Fruit fly (Drosophila melanogaster) whole organism, embryonic: ENCODE measurements around the gene CG13403.

Source experiments
- Adf1 ChIP-seq: fragments of 200-800 bp; sonication (Bioruptor generic); IDR thresholded peaks from 2 replicates; pipeline ENCODE4 v1.3.6; 2022; ENCODE audit warnings: missing biosample characterization, missing genetic modification characterization
- Bteb2 ChIP-seq: fragments of 200-800 bp; sonication (Bioruptor generic); optimal IDR thresholded peaks from 2 replicates; lab custom pipeline; 2016; ENCODE audit warnings: missing biosample characterization, missing genetic modification characterization
- CG10209 ChIP-seq: fragments of 200-800 bp; sonication (Bioruptor generic); optimal IDR thresholded peaks from 3 replicates; lab custom pipeline; 2017; ENCODE audit warnings: missing biosample characterization, mild to moderate bottlenecking, missing genetic modification characterization, missing genetic modification reagents
- CG1024 ChIP-seq: fragments of 200-800 bp; sonication (Bioruptor generic); IDR thresholded peaks from 2 replicates; pipeline ENCODE4 v1.3.6; 2022; ENCODE audit warnings: missing biosample characterization, missing genetic modification characterization
- CG10543 ChIP-seq: fragments of 200-800 bp; sonication (Bioruptor generic); optimal IDR thresholded peaks from 3 replicates; lab custom pipeline; 2017; ENCODE audit warnings: missing biosample characterization, mild to moderate bottlenecking, missing genetic modification characterization, moderate library complexity
- CG13894 ChIP-seq: fragments of 200-800 bp; sonication (Bioruptor generic); optimal IDR thresholded peaks from 3 replicates; lab custom pipeline; 2018; ENCODE audit warnings: missing biosample characterization, mild to moderate bottlenecking, missing genetic modification characterization, moderate library complexity
- CG14050 ChIP-seq: fragments of 200-800 bp; sonication (Bioruptor generic); IDR thresholded peaks from 3 replicates; pipeline ENCODE4 v1.3.6; 2022; ENCODE audit warnings: missing biosample characterization, missing genetic modification characterization
- CG15011 ChIP-seq: fragments of 200-800 bp; sonication (Bioruptor generic); optimal IDR thresholded peaks from 3 replicates; lab custom pipeline; 2018; ENCODE audit warnings: missing biosample characterization, mild to moderate bottlenecking, missing genetic modification characterization
- CG15073 ChIP-seq: fragments of 200-800 bp; sonication (Bioruptor generic); optimal IDR thresholded peaks from 2 replicates; lab custom pipeline; 2016; ENCODE audit warnings: missing biosample characterization, missing genetic modification characterization
- CG16813 ChIP-seq: fragments of 200-800 bp; sonication (Bioruptor generic); IDR thresholded peaks from 3 replicates; pipeline ENCODE4 v1.3.6; 2022; ENCODE audit warnings: missing biosample characterization, missing genetic modification characterization; ENCODE audit not compliant: partially characterized antibody
- CG17385 ChIP-seq: fragments of 200-800 bp; sonication (Bioruptor generic); optimal IDR thresholded peaks from 3 replicates; lab custom pipeline; 2018; ENCODE audit warnings: missing biosample characterization, mild to moderate bottlenecking, missing genetic modification characterization
- CG30431 ChIP-seq: fragments of 200-800 bp; sonication (Bioruptor generic); optimal IDR thresholded peaks from 2 replicates; lab custom pipeline; 2017; ENCODE audit warnings: missing biosample characterization, missing genetic modification characterization
- CG31365 ChIP-seq: fragments of 200-800 bp; sonication (Bioruptor generic); optimal IDR thresholded peaks from 2 replicates; lab custom pipeline; 2018; ENCODE audit warnings: missing biosample characterization, mild to moderate bottlenecking, missing genetic modification characterization
- CG34422 ChIP-seq: fragments of 200-800 bp; sonication (Bioruptor generic); IDR thresholded peaks from 3 replicates; pipeline ENCODE4 v1.3.6; 2022; ENCODE audit warnings: missing biosample characterization, missing genetic modification characterization
- CG6689 ChIP-seq: fragments of 200-800 bp; sonication (Bioruptor generic); IDR thresholded peaks from 2 replicates; pipeline ENCODE4 v1.3.6; 2022; ENCODE audit warnings: missing biosample characterization, missing genetic modification characterization
- CG7556 ChIP-seq: fragments of 200-800 bp; sonication (Bioruptor generic); optimal IDR thresholded peaks from 2 replicates; lab custom pipeline; 2017; ENCODE audit warnings: missing biosample characterization, mild to moderate bottlenecking, missing genetic modification characterization
- CG9437 ChIP-seq: fragments of 200-800 bp; sonication (Bioruptor generic); optimal IDR thresholded peaks from 2 replicates; lab custom pipeline; 2018; ENCODE audit warnings: missing biosample characterization, mild to moderate bottlenecking, missing genetic modification characterization
- CG9727 ChIP-seq: fragments of 200-800 bp; sonication (Bioruptor generic); optimal IDR thresholded peaks from 3 replicates; lab custom pipeline; 2017; ENCODE audit warnings: missing biosample characterization, mild to moderate bottlenecking, missing genetic modification characterization
- CoRest ChIP-seq: fragments of 200-800 bp; sonication (Bioruptor generic); optimal IDR thresholded peaks from 3 replicates; lab custom pipeline; 2018; ENCODE audit warnings: missing biosample characterization, mild to moderate bottlenecking, missing genetic modification characterization, moderate library complexity
- D ChIP-seq, 2 experiments: fragments of 200-800 bp in 1 of 2; fragments of >200 bp in 1 of 2; sonication (Bioruptor generic) in 1 of 2; optimal IDR thresholded peaks; 2 replicates in 1 of 2; 3 replicates in 1 of 2; lab custom pipeline; 2017; ENCODE audit warnings: mild to moderate bottlenecking in 1 of 2, missing biosample characterization in 1 of 2, missing genetic modification characterization in 1 of 2, missing genetic modification reagents in 1 of 2
- Hsf ChIP-seq: fragments of 200-800 bp; sonication (Bioruptor generic); optimal IDR thresholded peaks from 3 replicates; lab custom pipeline; 2016; ENCODE audit warnings: missing biosample characterization, missing genetic modification characterization
- Kr ChIP-seq: fragments of 200-800 bp; sonication (Bioruptor generic); optimal IDR thresholded peaks from 2 replicates; lab custom pipeline; 2017; ENCODE audit warnings: missing biosample characterization, mild to moderate bottlenecking, missing genetic modification characterization
- Mad ChIP-seq: fragments of 200-800 bp; sonication (Bioruptor generic); optimal IDR thresholded peaks from 2 replicates; lab custom pipeline; 2016; ENCODE audit warnings: missing biosample characterization, missing genetic modification characterization
- Meics ChIP-seq: fragments of 200-800 bp; sonication (Bioruptor generic); optimal IDR thresholded peaks from 2 replicates; lab custom pipeline; 2017; ENCODE audit warnings: missing biosample characterization, mild to moderate bottlenecking, missing genetic modification characterization
- Rx ChIP-seq: fragments of 200-800 bp; sonication (Bioruptor generic); IDR thresholded peaks from 2 replicates; pipeline ENCODE4 v1.3.6; 2022; ENCODE audit warnings: missing biosample characterization, missing genetic modification characterization
- Tbp ChIP-seq: fragments of >200 bp; optimal IDR thresholded peaks from 2 replicates; lab custom pipeline; 2018; ENCODE audit warnings: missing biosample characterization, missing genetic modification characterization
- aop ChIP-seq: fragments of 200-800 bp; sonication (Bioruptor generic); IDR thresholded peaks from 2 replicates; pipeline ENCODE4 v1.3.6; 2022; ENCODE audit warnings: missing biosample characterization, missing genetic modification characterization
- br ChIP-seq: fragments of >200 bp; optimal IDR thresholded peaks from 2 replicates; lab custom pipeline; 2017
- disco-r ChIP-seq: fragments of 200-800 bp; sonication (Bioruptor generic); optimal IDR thresholded peaks from 2 replicates; lab custom pipeline; 2016; ENCODE audit warnings: missing biosample characterization, missing genetic modification characterization
- emc ChIP-seq: fragments of 200-800 bp; sonication (Bioruptor generic); optimal IDR thresholded peaks from 2 replicates; lab custom pipeline; 2016; ENCODE audit warnings: missing biosample characterization, missing genetic modification characterization
- eve ChIP-seq, 2 experiments: fragments of >200 bp; optimal IDR thresholded peaks; 2 replicates each; lab custom pipeline; 2017; ENCODE audit warnings: missing biosample characterization in 2 of 2, missing genetic modification characterization in 2 of 2
- eyg ChIP-seq: fragments of 200-800 bp; sonication (Bioruptor generic); optimal IDR thresholded peaks from 3 replicates; lab custom pipeline; 2016; ENCODE audit warnings: missing biosample characterization, missing genetic modification characterization
- fu2 ChIP-seq: fragments of 200-800 bp; sonication (Bioruptor generic); optimal IDR thresholded peaks from 2 replicates; lab custom pipeline; 2016; ENCODE audit warnings: missing biosample characterization, missing genetic modification characterization
- jigr1 ChIP-seq: fragments of 200-800 bp; sonication (Bioruptor generic); IDR thresholded peaks from 3 replicates; pipeline ENCODE4 v1.3.6; 2022; ENCODE audit warnings: missing biosample characterization, missing genetic modification characterization
- jing ChIP-seq: fragments of 200-800 bp; sonication (Bioruptor generic); optimal IDR thresholded peaks from 2 replicates; lab custom pipeline; 2018; ENCODE audit warnings: missing biosample characterization, mild to moderate bottlenecking, missing genetic modification characterization
- maf-S ChIP-seq: fragments of 200-800 bp; sonication (Bioruptor generic); optimal IDR thresholded peaks from 2 replicates; lab custom pipeline; 2016; ENCODE audit warnings: missing biosample characterization, missing genetic modification characterization
- oc ChIP-seq: fragments of 200-800 bp; sonication (Bioruptor generic); optimal IDR thresholded peaks from 2 replicates; lab custom pipeline; 2018; ENCODE audit warnings: missing biosample characterization, mild to moderate bottlenecking, missing genetic modification characterization, moderate library complexity
- prd ChIP-seq, 3 experiments: fragments of >200 bp in 2 of 3; fragments of 200-800 bp in 1 of 3; sonication (Bioruptor generic) in 1 of 3; optimal IDR thresholded peaks in 2 of 3; IDR thresholded peaks in 1 of 3; 2 replicates in 2 of 3; 3 replicates in 1 of 3; pipeline versions ENCODE4 v1.3.6 to Lab custom; 2017 to 2022; ENCODE audit warnings: missing biosample characterization in 1 of 3, missing genetic modification characterization in 1 of 3
- ranshi ChIP-seq: fragments of 200-800 bp; sonication (Bioruptor generic); IDR thresholded peaks from 2 replicates; pipeline ENCODE4 v1.3.6; 2022; ENCODE audit warnings: missing biosample characterization, missing genetic modification characterization
- sc ChIP-seq, 3 experiments: fragments of >200 bp in 2 of 3; fragments of 200-800 bp in 1 of 3; sonication (Bioruptor generic) in 1 of 3; optimal IDR thresholded peaks; 2 replicates in 2 of 3; 3 replicates in 1 of 3; lab custom pipeline; 2017; ENCODE audit warnings: mild to moderate bottlenecking in 1 of 3, missing biosample characterization in 1 of 3, missing genetic modification characterization in 1 of 3, missing genetic modification reagents in 1 of 3
- shn ChIP-seq: fragments of 200-800 bp; sonication (Bioruptor generic); optimal IDR thresholded peaks from 3 replicates; lab custom pipeline; 2016; ENCODE audit warnings: missing biosample characterization, missing genetic modification characterization
- sima ChIP-seq: fragments of 200-800 bp; sonication (Bioruptor generic); optimal IDR thresholded peaks from 2 replicates; lab custom pipeline; 2016; ENCODE audit warnings: missing biosample characterization, missing genetic modification characterization
- sisA ChIP-seq: fragments of 200-800 bp; sonication (Bioruptor generic); IDR thresholded peaks from 2 replicates; pipeline ENCODE4 v1.3.6; 2022; ENCODE audit warnings: missing biosample characterization, missing genetic modification characterization
- sr ChIP-seq: fragments of 200-800 bp; sonication (Bioruptor generic); IDR thresholded peaks from 3 replicates; pipeline ENCODE4 v1.3.6; 2022; ENCODE audit warnings: missing biosample characterization, missing genetic modification characterization
- tll ChIP-seq, 2 experiments: fragments of 200-800 bp in 1 of 2; fragments of >200 bp in 1 of 2; sonication (Bioruptor generic) in 1 of 2; optimal IDR thresholded peaks; 2 replicates each; lab custom pipeline; 2017 to 2019; ENCODE audit warnings: missing biosample characterization in 2 of 2, missing genetic modification characterization in 2 of 2, mild to moderate bottlenecking in 1 of 2, moderate library complexity in 1 of 2
- tna ChIP-seq: fragments of 200-800 bp; sonication (Bioruptor generic); IDR thresholded peaks from 2 replicates; pipeline ENCODE4 v1.3.6; 2022; ENCODE audit warnings: missing biosample characterization, missing genetic modification characterization; ENCODE audit not compliant: partially characterized antibody
- vfl ChIP-seq: fragments of 200-800 bp; sonication (Bioruptor generic); optimal IDR thresholded peaks from 2 replicates; lab custom pipeline; 2016; ENCODE audit warnings: missing biosample characterization, missing genetic modification characterization
- zfh2 ChIP-seq: fragments of 200-800 bp; sonication (Bioruptor generic); optimal IDR thresholded peaks from 2 replicates; lab custom pipeline; 2016; ENCODE audit warnings: missing biosample characterization, missing genetic modification characterization

The CG13403 gene

DNA sequence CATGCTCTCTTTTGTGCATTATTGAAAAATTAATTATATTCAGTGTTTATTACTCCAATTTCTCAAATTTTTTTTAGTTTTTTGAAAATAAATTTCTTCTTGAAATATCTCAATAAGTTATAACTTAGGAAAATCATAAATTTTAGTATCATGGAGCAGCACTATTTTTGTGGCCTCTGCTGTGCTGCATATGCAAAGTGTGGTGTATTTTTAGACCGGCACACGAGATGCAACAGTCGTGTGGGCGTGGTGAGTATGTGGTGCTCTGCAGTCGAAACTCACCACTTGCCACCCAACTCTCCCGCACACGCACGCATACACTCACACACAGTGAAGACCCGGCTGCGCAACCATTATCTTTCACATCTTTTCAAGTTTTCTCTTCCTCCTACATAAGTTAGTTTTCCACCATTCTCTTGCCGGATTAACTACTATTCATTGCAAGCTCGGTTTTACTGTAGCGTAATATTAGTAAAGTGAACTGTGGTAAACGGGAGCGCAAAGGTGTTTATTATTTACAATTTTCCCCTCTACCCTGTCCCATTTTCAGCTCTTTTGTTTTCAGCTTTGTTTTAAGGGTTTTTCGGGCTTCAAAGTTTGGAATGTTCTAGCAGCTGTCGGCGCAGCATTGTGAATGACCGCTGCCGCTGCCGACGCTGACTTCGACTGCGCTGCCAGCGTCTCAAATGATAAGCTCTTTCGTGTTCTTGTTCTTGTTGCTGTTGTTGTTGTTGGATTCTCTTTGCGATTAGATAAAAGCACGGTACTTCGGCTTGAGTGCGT lies 16.8 kb upstream of the CG13403 start (continued):
- TF ChIP-seq CG6689 (GFP tag; lab: Robert Waterston, UW) (peak; percentile 55), CoRest (tag; lab: Kevin White, UChicago) (peak; percentile 61), CG16813 (no peak), CG10543 (GFP tag; lab: Kevin White, UChicago) (no peak), CG13894 (tag; lab: Kevin White, UChicago) (no peak), sr (GFP tag; lab: Robert Waterston, UW) (no peak), CG14050 (GFP tag; lab: Robert Waterston, UW) (peak; percentile 61), Tbp (GFP tag; lab: Kevin White, UChicago) (no peak), aop (GFP tag; lab: Robert Waterston, UW) (no peak), br (lab: Kevin White, UChicago) (no peak), jing (GFP tag; lab: Kevin White, UChicago) (peak; percentile 12), CG1024 (GFP tag; lab: Robert Waterston, UW) (peak; percentile 55; the same call in 1 of the 2 replicates), zfh2 (GFP tag; lab: Kevin White, UChicago) (no peak), fu2 (GFP tag; lab: Kevin White, UChicago) (no peak), sc (optimal IDR thresholded peaks at IDR 0.05; lab: Kevin White, UChicago) (no peak), sc (GFP tag; optimal IDR thresholded peaks at IDR 0.05; lab: Kevin White, UChicago) (peak; percentile 42), Adf1 (peak; percentile 97), CG7556 (peak; percentile 64), sima (GFP tag; lab: Kevin White, UChicago) (no peak), CG15011 (peak; percentile 24), emc (GFP tag; lab: Kevin White, UChicago) (no peak), Hsf (GFP tag; lab: Kevin White, UChicago) (peak; percentile 37), shn (GFP tag; lab: Kevin White, UChicago) (no peak), sisA (GFP tag; lab: Robert Waterston, UW) (no peak; the same call in 1 of the 2 replicates), CG10209 (GFP tag; lab: Kevin White, UChicago) (peak; percentile 38), jigr1 (GFP tag; lab: Robert Waterston, UW) (no peak), eve (GFP tag; optimal IDR thresholded peaks at IDR 0.05; lab: Kevin White, UChicago) (no peak), CG9727 (GFP tag; lab: Kevin White, UChicago) (peak; percentile 73), prd (optimal IDR thresholded peaks at IDR 0.05; lab: Kevin White, UChicago) (no peak), prd (GFP tag; IDR thresholded peaks at IDR 0.05; lab: Robert Waterston, UW) (peak; percentile 17; the same call in 1 of the 3 replicates), vfl (GFP tag; lab: Kevin White, UChicago) (no peak), maf-S (GFP tag; lab: Kevin White, UChicago) (no peak), Rx (GFP tag; lab: Robert Waterston, UW) (no peak), oc (tag; lab: Kevin White, UChicago) (no peak), tna (GFP tag; lab: Robert Waterston, UW) (no peak), tll (GFP tag; optimal IDR thresholded peaks at IDR 0.05; lab: Kevin White, UChicago) (no peak), eyg (no peak), CG15073 (no peak), CG17385 (GFP tag; lab: Kevin White, UChicago) (peak; percentile 59), Bteb2 (GFP tag; lab: Kevin White, UChicago) (peak; percentile 4), CG30431 (peak; percentile 7), ranshi (peak; percentile 54), CG9437 (GFP tag; lab: Kevin White, UChicago) (peak; percentile 55), disco-r (GFP tag; lab: Kevin White, UChicago) (no peak), CG34422 (GFP tag; lab: Robert Waterston, UW) (0 out of 3 replicates have a peak, but pooled peaks have one; percentile 44), Meics (peak; percentile 41), Mad (GFP tag; lab: Kevin White, UChicago) (no peak), CG31365 (tag; lab: Kevin White, UChicago) (no peak), D (optimal IDR thresholded peaks at IDR 0.05; lab: Kevin White, UChicago) (no peak), D (GFP tag; optimal IDR thresholded peaks at IDR 0.05; lab: Kevin White, UChicago) (peak; percentile 75), Kr (GFP tag; lab: Kevin White, UChicago) (no peak)
